Worm (Caenorhabditis elegans) whole organism, L1 larva: ENCODE results near the gene K08D8.1.

Experiments
- ama-1 ChIP-seq: fragments of 150-350 bp; optimal IDR thresholded peaks from 2 replicates; lab custom pipeline; 2014
- fkh-4 ChIP-seq: sonication (generic microtip); optimal IDR thresholded peaks from 2 replicates; lab custom pipeline; 2016; ENCODE audit warnings: missing compliant biosample characterization, missing genetic modification characterization, borderline replicate concordance
- lin-15B ChIP-seq: fragments of 150-350 bp; sonication (generic microtip); optimal IDR thresholded peaks from 3 replicates; lab custom pipeline; 2014; ENCODE audit warnings: missing biosample characterization, missing genetic modification characterization
- lsy-2 ChIP-seq, 2 experiments: fragments of 150-350 bp; optimal IDR thresholded peaks; 2 replicates each; lab custom pipeline; 2014; ENCODE audit warnings: missing biosample characterization in 2 of 2, missing genetic modification characterization in 2 of 2
- nhr-19 ChIP-seq: fragments of 200-800 bp; sonication (Bioruptor generic); conservative IDR thresholded peaks from 2 replicates; pipeline ENCODE4 v1.3.6; 2022; ENCODE audit warnings: missing genetic modification characterization, missing compliant biosample characterization
- nhr-76 ChIP-seq: sonication (generic microtip); optimal IDR thresholded peaks from 2 replicates; lab custom pipeline; 2017; ENCODE audit warnings: missing biosample characterization, missing genetic modification characterization
- nhr-77 ChIP-seq: fragments of 150-350 bp; optimal IDR thresholded peaks from 2 replicates; lab custom pipeline; 2014; ENCODE audit warnings: missing biosample characterization, missing genetic modification characterization
- pag-3 ChIP-seq: sonication (generic microtip); optimal IDR thresholded peaks from 2 replicates; lab custom pipeline; 2017; ENCODE audit warnings: missing genetic modification characterization, mild to moderate bottlenecking, missing compliant biosample characterization, antibody characterized with exemption, borderline replicate concordance; ENCODE audit not compliant: insufficient read depth
- skn-1 ChIP-seq: fragments of 150-350 bp; optimal IDR thresholded peaks from 2 replicates; lab custom pipeline; 2014; ENCODE audit warnings: missing biosample characterization, missing genetic modification characterization
- snpc-4 ChIP-seq: fragments of 150-350 bp; optimal IDR thresholded peaks from 2 replicates; lab custom pipeline; 2014; ENCODE audit warnings: missing biosample characterization, missing genetic modification characterization
- sox-4 ChIP-seq: sonication (generic microtip); optimal IDR thresholded peaks from 2 replicates; lab custom pipeline; 2016; ENCODE audit warnings: missing genetic modification characterization, missing compliant biosample characterization
- swsn-7 ChIP-seq: sonication (generic microtip); optimal IDR thresholded peaks from 2 replicates; lab custom pipeline; 2016; ENCODE audit warnings: missing genetic modification characterization, missing compliant biosample characterization
- unc-130 ChIP-seq: fragments of 150-350 bp; optimal IDR thresholded peaks from 2 replicates; lab custom pipeline; 2017; ENCODE audit warnings: missing biosample characterization, missing genetic modification characterization, inconsistent platforms
- unc-86 ChIP-seq: sonication (generic microtip); optimal IDR thresholded peaks from 2 replicates; lab custom pipeline; 2016; ENCODE audit warnings: missing genetic modification characterization, missing compliant biosample characterization

DNA sequence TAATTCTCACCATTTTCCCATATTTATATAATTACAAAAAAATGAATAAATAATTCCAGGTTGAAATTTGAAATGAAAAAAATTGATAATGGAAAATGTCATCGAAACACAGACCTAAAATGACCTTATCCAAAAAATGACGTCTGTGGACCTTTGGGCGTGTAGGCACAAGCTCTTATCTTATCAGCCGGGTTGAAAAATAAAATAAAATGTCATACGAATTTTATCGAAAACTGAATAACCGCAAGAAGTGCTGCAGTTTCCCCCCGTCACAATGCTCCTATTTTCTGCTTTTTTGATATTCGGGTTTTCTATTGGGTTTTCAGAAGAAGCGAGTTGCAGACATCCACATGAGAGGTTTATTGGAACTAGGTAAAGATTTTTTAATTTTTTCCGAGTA, 26.4 kb upstream of the K08D8.1 start, which contains the start of gene clec-186:
- TF ChIP-seq nhr-77 (tag; lab: Kevin White, UChicago) (no peak), swsn-7 (tag; lab: Kevin White, UChicago) (no peak), unc-86 (tag; lab: Kevin White, UChicago) (no peak), pag-3 (tag; lab: Kevin White, UChicago) (no peak), fkh-4 (tag; lab: Kevin White, UChicago) (no peak), nhr-76 (tag; lab: Kevin White, UChicago) (no peak), nhr-19 (no peak), unc-130 (no peak), sox-4 (tag; lab: Kevin White, UChicago) (no peak), lin-15B (tag; lab: Kevin White, UChicago) (no peak), snpc-4 (no peak), ama-1 (lab: Kevin White, UChicago) (no peak), skn-1 (tag; lab: Kevin White, UChicago) (no peak), lsy-2 (tag; optimal IDR thresholded peaks at IDR 0.05; lab: Kevin White, UChicago) (no peak)
